Fruit fly (Drosophila melanogaster): ENCODE results near the gene Taf10b.

The Taf10b gene

dm6 chr2L:2729882-2730281 is 37.8 kb downstream of the Taf10b start (continued):
- TF ChIP-seq bcd (GFP tag; optimal IDR thresholded peaks at IDR 0.05), result peak; percentile 50
- TF ChIP-seq sisA (GFP tag; IDR thresholded peaks at IDR 0.05), result no peak
- TF ChIP-seq CG34376 (GFP tag; optimal IDR thresholded peaks at IDR 0.05), result peak; percentile 17
- TF ChIP-seq Sry-δ (GFP tag; optimal IDR thresholded peaks at IDR 0.05), result no peak
- TF ChIP-seq MTF-1 (GFP tag; optimal IDR thresholded peaks at IDR 0.05; ENCODE audit: borderline replicate concordance), result peak; percentile 49
- no peak for TF ChIP-seq h (optimal IDR thresholded peaks at IDR 0.05)
- TF ChIP-seq gro (GFP tag; optimal IDR thresholded peaks at IDR 0.05), result no peak
- no peak for TF ChIP-seq wek (GFP tag; optimal IDR thresholded peaks at IDR 0.05)
- peak; percentile 65; the same call in 1 of the 4 replicates for TF ChIP-seq chinmo (GFP tag; IDR thresholded peaks at IDR 0.05; ENCODE audit: partially characterized antibody)
- peak; percentile 59 for TF ChIP-seq CG3281 (GFP tag; optimal IDR thresholded peaks at IDR 0.05)
- peak; percentile 37 for TF ChIP-seq Dip3 (GFP tag; optimal IDR thresholded peaks at IDR 0.05)
- TF ChIP-seq zfh1 (GFP tag; IDR thresholded peaks at IDR 0.05), result no peak; the same call in 2 of the 3 replicates
- peak; percentile 66 for TF ChIP-seq Fer3 (tag; optimal IDR thresholded peaks at IDR 0.05)
- TF ChIP-seq CG4730 (GFP tag; IDR thresholded peaks at IDR 0.05), result peak; percentile 61; the same call in 1 of the 2 replicates
- TF ChIP-seq CG14441 (GFP tag; IDR thresholded peaks at IDR 0.05), result peak; percentile 73
- TF ChIP-seq vvl (GFP tag; IDR thresholded peaks at IDR 0.05), result peak; percentile 54; the same call in 1 of the 2 replicates
- peak; percentile 61 for TF ChIP-seq Fer1 (GFP tag; optimal IDR thresholded peaks at IDR 0.05)
- TF ChIP-seq Optix (GFP tag; IDR thresholded peaks at IDR 0.05), result no peak
- peak; percentile 54 for TF ChIP-seq E2f1 (GFP tag; IDR thresholded peaks at IDR 0.05)
- TF ChIP-seq Jarid2 (GFP tag; optimal IDR thresholded peaks at IDR 0.05), result peak; percentile 53
- TF ChIP-seq CG34422 (GFP tag; IDR thresholded peaks at IDR 0.05), result peak; percentile 56; the same call in 2 of the 3 replicates
- peak in 1 of 2 experiments; percentile 26 for TF ChIP-seq Hr51 (GFP tag; optimal IDR thresholded peaks at IDR 0.05)
- no peak for TF ChIP-seq GATAe (GFP tag; conservative IDR thresholded peaks at IDR 0.05)
- TF ChIP-seq CG4424 (GFP tag; optimal IDR thresholded peaks at IDR 0.05), result peak; percentile 24
- peak; percentile 49 for TF ChIP-seq CG10274 (GFP tag; optimal IDR thresholded peaks at IDR 0.05)
- TF ChIP-seq kni (GFP tag; optimal IDR thresholded peaks at IDR 0.05), result no peak
- TF ChIP-seq H2.0 (GFP tag; IDR thresholded peaks at IDR 0.05), result peak; percentile 49
- peak; percentile 8 for TF ChIP-seq CG17829 (tag; optimal IDR thresholded peaks at IDR 0.05)
- TF ChIP-seq CG11560 (tag; IDR thresholded peaks at IDR 0.05), result no peak
- TF ChIP-seq BtbVII (GFP tag; optimal IDR thresholded peaks at IDR 0.05), result peak; percentile 41
- TF ChIP-seq al (GFP tag; IDR thresholded peaks at IDR 0.05), result peak; percentile 60
- TF ChIP-seq sug (tag; optimal IDR thresholded peaks at IDR 0.05), result peak; percentile 21
- no peak for TF ChIP-seq Mes4 (GFP tag; optimal IDR thresholded peaks at IDR 0.05)
- peak; percentile 60 for TF ChIP-seq CG15269 (tag; optimal IDR thresholded peaks at IDR 0.05)
- TF ChIP-seq HHEX (GFP tag; optimal IDR thresholded peaks at IDR 0.05), result peak; percentile 43
- TF ChIP-seq maf-S (GFP tag; optimal IDR thresholded peaks at IDR 0.05), result no peak
- peak; percentile 24 for TF ChIP-seq CG12659 (GFP tag; optimal IDR thresholded peaks at IDR 0.05)
- no peak for TF ChIP-seq emc (GFP tag; optimal IDR thresholded peaks at IDR 0.05)
- no peak for TF ChIP-seq cato (GFP tag; optimal IDR thresholded peaks at IDR 0.05; ENCODE audit: borderline replicate concordance)
- TF ChIP-seq Dll (GFP tag; IDR thresholded peaks at IDR 0.05; ENCODE audit: partially characterized antibody), result no peak
- TF ChIP-seq CG10565 (GFP tag; optimal IDR thresholded peaks at IDR 0.05), result no peak
- TF ChIP-seq CG34224 (GFP tag; IDR thresholded peaks at IDR 0.05; ENCODE audit: partially characterized antibody), result no peak
- TF ChIP-seq chn (GFP tag; optimal IDR thresholded peaks at IDR 0.05), result no peak
- no peak; the same call in 1 of the 2 replicates for TF ChIP-seq E2f2 (GFP tag; IDR thresholded peaks at IDR 0.05)
- peak; percentile 68; the same call in 1 of the 3 replicates for TF ChIP-seq CG6175 (GFP tag; IDR thresholded peaks at IDR 0.05)
- peak; percentile 38 for TF ChIP-seq CG1233 (GFP tag; optimal IDR thresholded peaks at IDR 0.05)
- TF ChIP-seq CG1792 (GFP tag; optimal IDR thresholded peaks at IDR 0.05), result no peak
- TF ChIP-seq H15 (GFP tag; IDR thresholded peaks at IDR 0.05), result peak; percentile 56; the same call in 1 of the 3 replicates
- no peak for TF ChIP-seq CrebB (tag; optimal IDR thresholded peaks at IDR 0.05)
- peak; percentile 6; the same call in 1 of the 2 replicates for TF ChIP-seq onecut (GFP tag; IDR thresholded peaks at IDR 0.05)
- no peak for TF ChIP-seq unc-4 (GFP tag; IDR thresholded peaks at IDR 0.05; ENCODE audit: partially characterized antibody)

All from whole organism, embryonic.